Worm (Caenorhabditis elegans) whole organism, L1 larva: ENCODE data around the gene srh-7.

Source experiments
- C04F5.9 ChIP-seq: sonication (generic microtip); optimal IDR thresholded peaks from 2 replicates; lab custom pipeline; 2016; ENCODE audit warnings: missing genetic modification characterization, missing compliant biosample characterization
- C16A3.4 ChIP-seq: fragments of 150-350 bp; optimal IDR thresholded peaks from 2 replicates; lab custom pipeline; 2014; ENCODE audit warnings: missing biosample characterization, missing genetic modification characterization
- alr-1 ChIP-seq: fragments of 200-800 bp; sonication (Bioruptor generic); optimal IDR thresholded peaks from 2 replicates; lab custom pipeline; 2018; ENCODE audit warnings: borderline replicate concordance, mild to moderate bottlenecking, missing genetic modification characterization, missing compliant biosample characterization
- ceh-63 ChIP-seq: fragments of 200-800 bp; sonication (Bioruptor generic); optimal IDR thresholded peaks from 2 replicates; lab custom pipeline; 2018; ENCODE audit warnings: mild to moderate bottlenecking, missing genetic modification characterization, missing compliant biosample characterization
- ceh-82 ChIP-seq, 3 experiments: fragments of 150-350 bp in 1 of 3; sonication (generic microtip) in 2 of 3; optimal IDR thresholded peaks; 2 replicates each; lab custom pipeline; 2014 to 2017; ENCODE audit warnings: missing biosample characterization in 3 of 3, missing genetic modification characterization in 3 of 3
- ceh-90 ChIP-seq: sonication (generic microtip); optimal IDR thresholded peaks from 2 replicates; lab custom pipeline; 2016; ENCODE audit warnings: missing genetic modification characterization, missing compliant biosample characterization
- efl-1 ChIP-seq, 4 experiments: fragments of 150-350 bp; optimal IDR thresholded peaks in 3 of 4; peaks in 1 of 4; 1 replicate in 1 of 4; 2 replicates in 3 of 4; lab custom pipeline; 2014; ENCODE audit warnings: missing biosample characterization in 2 of 4, missing genetic modification characterization in 2 of 4, missing genetic modification reagents in 2 of 4
- ets-5 ChIP-seq: fragments of 200-800 bp; sonication (Bioruptor generic); IDR thresholded peaks from 2 replicates; pipeline ENCODE4 v1.3.6; 2022; ENCODE audit warnings: missing genetic modification characterization, missing compliant biosample characterization
- fkh-10 ChIP-seq: sonication (generic microtip); optimal IDR thresholded peaks from 2 replicates; lab custom pipeline; 2017; ENCODE audit warnings: missing biosample characterization, missing genetic modification reagents, missing genetic modification characterization
- fkh-8 ChIP-seq: sonication (generic microtip); optimal IDR thresholded peaks from 2 replicates; lab custom pipeline; 2016; ENCODE audit warnings: mild to moderate bottlenecking, missing genetic modification characterization, missing compliant biosample characterization
- fos-1 ChIP-seq: fragments of 150-350 bp; optimal IDR thresholded peaks from 2 replicates; lab custom pipeline; 2014; ENCODE audit warnings: missing biosample characterization, missing genetic modification characterization
- irx-1 ChIP-seq: sonication (generic microtip); optimal IDR thresholded peaks from 2 replicates; lab custom pipeline; 2016; ENCODE audit warnings: missing genetic modification characterization, missing compliant biosample characterization
- isw-1 ChIP-seq: fragments of 200-800 bp; sonication (Bioruptor generic); IDR thresholded peaks from 2 replicates; pipeline ENCODE4 v1.3.6; 2022; ENCODE audit warnings: missing genetic modification characterization, missing compliant biosample characterization
- jun-1 ChIP-seq: fragments of 150-350 bp; optimal IDR thresholded peaks from 2 replicates; lab custom pipeline; 2014; ENCODE audit warnings: missing biosample characterization, missing genetic modification reagents, missing genetic modification characterization
- lin-35 ChIP-seq, 2 experiments: fragments of 150-350 bp; optimal IDR thresholded peaks; 2 replicates each; lab custom pipeline; 2014; ENCODE audit warnings: missing biosample characterization in 2 of 2, missing genetic modification characterization in 2 of 2, missing genetic modification reagents in 2 of 2
- lir-3 ChIP-seq: sonication (generic microtip); optimal IDR thresholded peaks from 2 replicates; lab custom pipeline; 2016; ENCODE audit warnings: mild to moderate bottlenecking, missing genetic modification characterization, moderate library complexity, missing compliant biosample characterization; ENCODE audit not compliant: poor library complexity
- lsy-2 ChIP-seq, 2 experiments: fragments of 150-350 bp; optimal IDR thresholded peaks; 2 replicates each; lab custom pipeline; 2014; ENCODE audit warnings: missing biosample characterization in 2 of 2, missing genetic modification characterization in 2 of 2
- mep-1 ChIP-seq: fragments of 150-350 bp; optimal IDR thresholded peaks from 2 replicates; lab custom pipeline; 2014; ENCODE audit warnings: missing biosample characterization, missing genetic modification characterization
- nhr-20 ChIP-seq: sonication (generic microtip); optimal IDR thresholded peaks from 2 replicates; lab custom pipeline; 2016; ENCODE audit warnings: mild to moderate bottlenecking, missing genetic modification characterization, missing compliant biosample characterization
- nhr-237 ChIP-seq: fragments of 150-350 bp; optimal IDR thresholded peaks from 2 replicates; lab custom pipeline; 2014; ENCODE audit warnings: missing biosample characterization, missing genetic modification characterization
- nhr-28 ChIP-seq: fragments of 150-350 bp; optimal IDR thresholded peaks from 2 replicates; lab custom pipeline; 2014; ENCODE audit warnings: missing biosample characterization, missing genetic modification characterization
- nhr-47 ChIP-seq: sonication (generic microtip); optimal IDR thresholded peaks from 2 replicates; lab custom pipeline; 2016; ENCODE audit warnings: mild to moderate bottlenecking, missing genetic modification characterization, moderate library complexity, missing compliant biosample characterization
- nhr-71 ChIP-seq: sonication (generic microtip); optimal IDR thresholded peaks from 2 replicates; lab custom pipeline; 2016; ENCODE audit warnings: mild to moderate bottlenecking, missing genetic modification characterization, moderate library complexity, missing compliant biosample characterization
- nhr-85 ChIP-seq: sonication (generic microtip); peaks from one replicate; lab custom pipeline; 2016; ENCODE audit warnings: missing genetic modification characterization, inconsistent platforms, missing compliant biosample characterization
- nhr-90 ChIP-seq: sonication (generic microtip); optimal IDR thresholded peaks from 2 replicates; lab custom pipeline; 2016; ENCODE audit warnings: mild to moderate bottlenecking, missing genetic modification characterization, missing compliant biosample characterization; ENCODE audit not compliant: poor library complexity
- pag-3 ChIP-seq: sonication (generic microtip); optimal IDR thresholded peaks from 2 replicates; lab custom pipeline; 2017; ENCODE audit warnings: missing genetic modification characterization, mild to moderate bottlenecking, missing compliant biosample characterization, antibody characterized with exemption, borderline replicate concordance; ENCODE audit not compliant: insufficient read depth
- pqm-1 ChIP-seq: sonication (generic microtip); optimal IDR thresholded peaks from 3 replicates; lab custom pipeline; 2017; ENCODE audit warnings: missing biosample characterization, missing genetic modification characterization
- rnt-1 ChIP-seq: sonication (generic microtip); optimal IDR thresholded peaks from 2 replicates; lab custom pipeline; 2016; ENCODE audit warnings: mild to moderate bottlenecking, missing genetic modification characterization, moderate library complexity, missing compliant biosample characterization
- skn-1 ChIP-seq: fragments of 150-350 bp; optimal IDR thresholded peaks from 2 replicates; lab custom pipeline; 2014; ENCODE audit warnings: missing biosample characterization, missing genetic modification characterization
- sox-4 ChIP-seq: sonication (generic microtip); optimal IDR thresholded peaks from 2 replicates; lab custom pipeline; 2016; ENCODE audit warnings: missing genetic modification characterization, missing compliant biosample characterization
- tlp-1 ChIP-seq: fragments of 150-350 bp; optimal IDR thresholded peaks from 2 replicates; lab custom pipeline; 2014; ENCODE audit warnings: missing biosample characterization, missing genetic modification characterization
- unc-86 ChIP-seq: sonication (generic microtip); optimal IDR thresholded peaks from 2 replicates; lab custom pipeline; 2016; ENCODE audit warnings: missing genetic modification characterization, missing compliant biosample characterization
- unc-98 ChIP-seq: fragments of 200-800 bp; sonication (Bioruptor generic); IDR thresholded peaks from 2 replicates; pipeline ENCODE4 v1.3.6; 2022; ENCODE audit warnings: missing genetic modification characterization, missing compliant biosample characterization
- vab-15 ChIP-seq: sonication (generic microtip); optimal IDR thresholded peaks from 2 replicates; lab custom pipeline; 2017; ENCODE audit warnings: missing genotype, mild to moderate bottlenecking, missing genetic modification characterization, missing compliant biosample characterization
- xbp-1 ChIP-seq: sonication (generic microtip); optimal IDR thresholded peaks from 2 replicates; lab custom pipeline; 2016; ENCODE audit warnings: missing genetic modification characterization, missing compliant biosample characterization
- zag-1 ChIP-seq: fragments of 150-350 bp; optimal IDR thresholded peaks from 2 replicates; lab custom pipeline; 2014; ENCODE audit warnings: missing biosample characterization, missing genetic modification characterization
- zip-4 ChIP-seq: fragments of 200-800 bp; sonication (Bioruptor generic); optimal IDR thresholded peaks from 2 replicates; lab custom pipeline; 2018; ENCODE audit warnings: mild to moderate bottlenecking, missing genetic modification characterization, moderate library complexity, missing compliant biosample characterization
- ztf-4 ChIP-seq: fragments of 150-350 bp; optimal IDR thresholded peaks from 2 replicates; lab custom pipeline; 2014; ENCODE audit warnings: missing biosample characterization, missing genetic modification characterization

Gene srh-7

DNA sequence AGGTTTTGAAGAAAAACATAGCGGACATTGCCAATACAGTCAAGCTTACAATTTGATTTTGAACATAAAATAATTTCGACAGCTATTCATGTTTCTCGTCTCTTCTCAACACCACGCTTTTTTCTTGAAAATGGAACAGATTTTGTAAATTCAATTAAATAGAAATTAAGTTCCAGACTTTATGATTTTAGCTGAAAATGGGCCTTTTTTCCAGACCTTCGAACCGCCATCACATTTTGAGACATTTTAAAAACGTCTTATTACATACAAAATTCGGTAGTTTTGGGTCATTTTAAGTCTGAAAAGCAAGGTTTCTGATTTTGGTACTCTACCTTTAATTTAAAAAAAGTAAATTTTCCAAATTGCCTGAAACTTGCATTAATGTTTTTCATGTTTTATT lies 30.1 kb downstream of the srh-7 start, which contains the start of gene C49G7.12:
Gene C49G7.12 (plus strand): TSS at position 301 of the 400 bp plus-strand sequence.
- TF ChIP-seq alr-1 (tag; lab: Kevin White, UChicago) (no peak), efl-1 (optimal IDR thresholded peaks at IDR 0.05; lab: Kevin White, UChicago) (no peak), efl-1 (GFP tag; optimal IDR thresholded peaks at IDR 0.05 in 1 of 2; lab: Kevin White, UChicago) (peak in 1 of 2 experiments; percentile 56)

DNA sequence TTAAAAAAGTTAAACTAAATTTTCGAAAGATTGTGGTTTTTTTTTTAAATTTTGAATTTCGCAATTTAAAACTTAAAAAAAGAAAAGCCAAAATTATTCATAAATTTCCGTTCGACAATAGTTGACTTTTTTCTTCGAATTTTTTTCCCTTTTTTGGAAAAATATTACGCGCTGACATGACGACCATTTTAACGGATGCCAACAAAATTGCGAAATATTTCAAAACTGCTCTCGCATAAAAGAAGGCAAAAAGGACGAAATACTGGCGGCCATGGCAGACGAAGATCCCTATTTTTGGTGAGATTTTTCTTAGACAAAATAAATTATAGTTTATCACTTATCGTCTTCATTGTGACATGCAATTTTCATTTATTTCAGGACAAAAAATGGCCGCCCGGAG lies 30.5 kb downstream of the srh-7 start:
- no peak for TF ChIP-seq efl-1 (optimal IDR thresholded peaks at IDR 0.05; lab: Kevin White, UChicago)
- peak in 1 of 2 experiments; percentile 64 for TF ChIP-seq efl-1 (GFP tag; optimal IDR thresholded peaks at IDR 0.05 in 1 of 2; lab: Kevin White, UChicago)
- TF ChIP-seq jun-1 (tag; lab: Kevin White, UChicago) = no peak
- TF ChIP-seq lsy-2 (tag; optimal IDR thresholded peaks at IDR 0.05; lab: Kevin White, UChicago) = no peak

DNA sequence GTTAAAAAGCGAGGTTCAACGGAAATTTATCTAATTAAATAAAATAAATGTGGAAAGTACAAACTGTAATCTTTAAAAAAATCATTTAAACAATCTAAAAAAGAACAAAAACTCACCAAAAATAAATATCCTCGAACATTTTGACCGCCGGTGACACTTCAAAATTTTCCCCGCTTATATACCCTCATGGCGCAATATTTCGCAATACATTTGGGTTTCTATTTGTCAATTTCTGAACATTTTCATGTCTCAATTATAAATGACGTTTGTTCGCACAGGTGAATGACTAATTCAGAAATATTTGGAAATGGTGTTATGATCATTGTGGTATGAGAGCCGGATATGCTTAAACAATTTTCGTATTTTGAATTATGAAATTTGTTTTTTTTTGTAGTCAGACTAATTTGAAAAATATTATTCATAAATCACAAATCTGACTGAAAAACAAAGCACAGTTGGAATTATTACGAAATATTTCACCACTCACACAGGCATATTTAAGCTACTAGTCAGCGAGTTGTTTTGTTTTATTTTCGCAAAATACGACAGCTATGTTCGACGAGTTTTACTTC lies 33.9 kb downstream of the srh-7 start, which contains the start of the genes C49G7.10 and irg-2:
Gene C49G7.10 (minus strand): TSS at position 169 of the 572 bp plus-strand sequence.
Gene irg-2 (plus strand): TSS at position 329 of the 572 bp plus-strand sequence.
- TF ChIP-seq fkh-8 (tag; lab: Kevin White, UChicago) (peak; percentile 46), zag-1 (tag; lab: Kevin White, UChicago) (peak; percentile 7), efl-1 (optimal IDR thresholded peaks at IDR 0.05; lab: Kevin White, UChicago) (peak in 1 of 2 experiments; percentile 1), efl-1 (GFP tag; optimal IDR thresholded peaks at IDR 0.05 in 1 of 2; lab: Kevin White, UChicago) (peak; percentile 20 to 90), ceh-63 (no peak), ets-5 (GFP tag; lab: Robert Waterston, UW) (no peak), zip-4 (GFP tag; lab: Kevin White, UChicago) (peak; percentile 99), nhr-47 (tag; lab: Kevin White, UChicago) (peak; percentile 27), xbp-1 (tag; lab: Kevin White, UChicago) (no peak), sox-4 (tag; lab: Kevin White, UChicago) (no peak), ztf-4 (tag; lab: Kevin White, UChicago) (no peak), C16A3.4 (tag; lab: Kevin White, UChicago) (no peak), nhr-28 (tag; lab: Kevin White, UChicago) (no peak), isw-1 (0 out of 2 replicates have a peak, but pooled peaks have one; percentile 3), fkh-10 (GFP tag; lab: Kevin White, UChicago) (no peak), C04F5.9 (tag; lab: Kevin White, UChicago) (no peak), pag-3 (tag; lab: Kevin White, UChicago) (no peak), ceh-90 (tag; lab: Kevin White, UChicago) (peak; percentile 19), vab-15 (tag; lab: Kevin White, UChicago) (no peak), lsy-2 (tag; optimal IDR thresholded peaks at IDR 0.05; lab: Kevin White, UChicago) (peak in 1 of 2 experiments; percentile 35), nhr-71 (tag; lab: Kevin White, UChicago) (peak; percentile 57), skn-1 (peak; percentile 20), nhr-90 (no peak), nhr-85 (tag; lab: Kevin White, UChicago) (no peak), fos-1 (tag; lab: Kevin White, UChicago) (no peak), unc-86 (tag; lab: Kevin White, UChicago) (no peak), rnt-1 (no peak), alr-1 (tag; lab: Kevin White, UChicago) (no peak), nhr-237 (peak; percentile 10)

DNA sequence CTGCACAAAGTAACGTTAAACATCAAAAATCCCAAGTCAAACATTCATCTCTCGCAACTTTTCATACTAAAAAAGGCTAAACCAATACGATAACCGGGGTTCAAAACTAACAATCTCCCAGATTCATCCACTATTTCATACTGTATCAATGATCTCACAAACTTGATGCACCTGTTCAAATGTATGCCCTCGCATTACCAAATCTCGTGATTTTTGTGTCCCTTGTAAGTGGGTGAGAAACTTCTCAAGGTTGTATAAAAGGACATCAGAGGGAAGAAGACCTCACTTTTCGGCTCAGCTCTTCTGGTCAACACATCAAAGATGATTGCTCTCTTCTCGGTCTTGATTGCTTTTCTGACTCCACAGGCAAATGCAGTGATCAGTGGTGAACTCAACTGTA lies 35.6 kb downstream of the srh-7 start, which contains the start of gene phat-3:
Gene phat-3 (plus strand): TSS at position 301 of the 400 bp plus-strand sequence.
- TF ChIP-seq nhr-20 (tag; lab: Kevin White, UChicago) (no peak), C04F5.9 (tag; lab: Kevin White, UChicago) (no peak)

DNA sequence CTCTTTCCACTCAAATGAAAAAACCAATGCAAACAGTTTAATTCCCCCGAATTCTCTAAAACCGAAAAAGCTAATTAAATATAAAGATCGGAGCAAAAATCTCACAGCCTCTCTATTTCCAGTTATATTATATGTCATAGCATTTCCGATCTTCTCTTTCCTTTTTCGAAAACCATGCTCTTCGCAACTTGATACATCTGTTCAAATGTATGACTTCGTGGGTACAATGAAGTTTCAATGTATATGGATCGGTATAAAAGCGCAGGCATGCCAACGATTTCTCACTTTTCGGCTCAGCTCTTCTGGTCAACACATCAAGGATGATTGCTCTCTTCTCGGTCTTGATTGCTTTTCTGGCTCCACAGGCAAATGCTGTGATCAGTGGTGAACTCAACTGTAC lies 38.1 kb downstream of the srh-7 start, which contains the start of gene phat-7:
Gene phat-7 (plus strand): TSS at position 301 of the 400 bp plus-strand sequence.
- TF ChIP-seq pqm-1 (tag; lab: Kevin White, UChicago) = no peak
- no peak for TF ChIP-seq lin-35 (GFP tag; optimal IDR thresholded peaks at IDR 0.05; lab: Kevin White, UChicago)
- TF ChIP-seq mep-1 (tag; lab: Kevin White, UChicago) = no peak
- TF ChIP-seq alr-1 (tag; lab: Kevin White, UChicago) = no peak
- no peak for TF ChIP-seq unc-98
- TF ChIP-seq zip-4 (GFP tag; lab: Kevin White, UChicago) = no peak
- no peak for TF ChIP-seq tlp-1
- TF ChIP-seq lir-3 (tag; lab: Kevin White, UChicago) = no peak
- no peak for TF ChIP-seq ceh-82 (tag; optimal IDR thresholded peaks at IDR 0.05; lab: Kevin White, UChicago)
- no peak for TF ChIP-seq rnt-1
- no peak for TF ChIP-seq irx-1 (tag; lab: Kevin White, UChicago)
- TF ChIP-seq skn-1 = no peak
